Worm (Caenorhabditis elegans): ENCODE results near the gene C39B5.6.
A peak's percentile ranks its signal among the peaks of the same experiment; 100 is the strongest.

ce11 chrIII:2171892-2172591 lies 25.8 kb upstream of the C39B5.6 start:
- TF ChIP-seq B0310.2 (tag; optimal IDR thresholded peaks at IDR 0.05): no peak
- TF ChIP-seq ceh-36 (tag; optimal IDR thresholded peaks at IDR 0.05): no peak
- TF ChIP-seq sea-1 (GFP tag; conservative IDR thresholded peaks at IDR 0.05): 0 out of 2 replicates have a peak, but pooled peaks have one; percentile 38
- no peak for TF ChIP-seq hmbx-1 (tag; optimal IDR thresholded peaks at IDR 0.05)
- TF ChIP-seq pes-1 (GFP tag; IDR thresholded peaks at IDR 0.05): no peak; the same call in 1 of the 2 replicates
- TF ChIP-seq ama-1 (optimal IDR thresholded peaks at IDR 0.05): peak; percentile 95

Data from whole organism, early embryonic.